Worm (Caenorhabditis elegans) whole organism, midembryonic: ENCODE results near the gene T03D3.5.

Source experiments
- flt-1 ChIP-seq: fragments of 200-800 bp; sonication (Bioruptor generic); IDR thresholded peaks from 2 replicates; pipeline ENCODE4 v1.3.6; 2022; ENCODE audit warnings: missing genetic modification characterization, missing compliant biosample characterization
- klf-2 ChIP-seq: fragments of 200-800 bp; sonication (Bioruptor generic); conservative IDR thresholded peaks from 2 replicates; pipeline ENCODE4 v1.3.6; 2022; ENCODE audit warnings: missing genetic modification reagents, missing genetic modification characterization, missing compliant biosample characterization
- med-1 ChIP-seq: sonication (generic microtip); optimal IDR thresholded peaks from 2 replicates; lab custom pipeline; 2017; ENCODE audit warnings: missing genetic modification characterization, mild to moderate bottlenecking, missing compliant biosample characterization, antibody characterized with exemption, missing genetic modification reagents; ENCODE audit not compliant: insufficient read depth
- ref-1 ChIP-seq: fragments of 200-800 bp; sonication (Bioruptor generic); conservative IDR thresholded peaks from 2 replicates; pipeline ENCODE4 v1.3.6; 2022; ENCODE audit warnings: missing genetic modification reagents, missing genetic modification characterization, missing compliant biosample characterization
- tab-1 ChIP-seq: fragments of 200-800 bp; sonication (Bioruptor generic); IDR thresholded peaks from 2 replicates; pipeline ENCODE4 v1.3.6; 2022; ENCODE audit warnings: missing genetic modification characterization, missing compliant biosample characterization
- ztf-23 ChIP-seq: fragments of 200-800 bp; sonication (Bioruptor generic); IDR thresholded peaks from 2 replicates; pipeline ENCODE4 v1.3.6; 2022; ENCODE audit warnings: missing genetic modification reagents, missing genetic modification characterization, missing compliant biosample characterization

ce11 chrV:2864899-2865298 is 38.3 kb upstream of the T03D3.5 start, which contains the start of gene srh-240:
- TF ChIP-seq ref-1 (GFP tag; lab: Robert Waterston, UW) (no peak), klf-2 (GFP tag; lab: Robert Waterston, UW) (no peak), flt-1 (GFP tag; lab: Robert Waterston, UW) (no peak), med-1 (GFP tag; lab: Kevin White, UChicago) (no peak), tab-1 (GFP tag; lab: Robert Waterston, UW) (no peak), ztf-23 (GFP tag; lab: Robert Waterston, UW) (no peak)
